Worm (Caenorhabditis elegans): ENCODE data around the gene dgk-2.

Gene dgk-2

DNA sequence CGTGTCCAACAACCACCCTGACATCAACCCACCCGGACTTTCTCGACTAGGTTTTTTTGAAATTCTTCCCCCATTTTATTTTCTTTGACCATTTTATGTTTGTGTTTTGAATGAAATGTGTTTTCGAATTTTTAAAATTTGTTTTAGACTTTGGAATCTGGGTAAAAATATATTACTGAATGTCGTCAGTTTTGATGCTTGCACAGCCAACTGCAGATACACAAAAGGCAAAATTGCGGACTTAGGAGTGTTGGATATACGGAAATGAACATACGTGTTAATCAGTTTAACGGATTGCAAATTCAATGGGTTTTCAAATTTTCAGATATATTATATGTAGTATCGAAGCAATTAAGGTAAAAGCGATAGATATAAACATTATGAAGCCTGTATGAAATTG, 12.6 kb upstream of the dgk-2 start:
- TF ChIP-seq aly-2 (tag; optimal IDR thresholded peaks at IDR 0.05) (no peak), nhr-77 (tag; optimal IDR thresholded peaks at IDR 0.05) (no peak), lin-39 (tag; optimal IDR thresholded peaks at IDR 0.05) (no peak), nhr-12 (tag; optimal IDR thresholded peaks at IDR 0.05) (no peak), elt-3 (tag; optimal IDR thresholded peaks at IDR 0.05) (no peak), nhr-129 (tag; optimal IDR thresholded peaks at IDR 0.05) (peak; percentile 5), snpc-4 (tag; optimal IDR thresholded peaks at IDR 0.05) (no peak), gmeb-1 (tag; optimal IDR thresholded peaks at IDR 0.05) (no peak), sma-9 (GFP tag; optimal IDR thresholded peaks at IDR 0.05) (peak; percentile 21), sma-9 (tag; optimal IDR thresholded peaks at IDR 0.05) (no peak), nhr-6 (tag; optimal IDR thresholded peaks at IDR 0.05) (no peak), unc-55 (GFP tag; optimal IDR thresholded peaks at IDR 0.05) (peak; percentile 37), lsy-2 (tag; optimal IDR thresholded peaks at IDR 0.05) (peak in 1 of 2 experiments; percentile 38), ztf-4 (tag; optimal IDR thresholded peaks at IDR 0.05) (no peak), ztf-11 (tag; optimal IDR thresholded peaks at IDR 0.05) (no peak), mbf-1 (tag; optimal IDR thresholded peaks at IDR 0.05) (no peak), ceh-16 (tag; optimal IDR thresholded peaks at IDR 0.05) (no peak), nhr-10 (tag; optimal IDR thresholded peaks at IDR 0.05) (no peak), nhr-237 (tag; optimal IDR thresholded peaks at IDR 0.05) (no peak), skn-1 (tag; optimal IDR thresholded peaks at IDR 0.05) (no peak), nhr-25 (tag; optimal IDR thresholded peaks at IDR 0.05) (no peak), mab-5 (tag; optimal IDR thresholded peaks at IDR 0.05) (no peak), Y55F3AM.14 (GFP tag; optimal IDR thresholded peaks at IDR 0.05) (no peak), ztf-1 (GFP tag; conservative IDR thresholded peaks at IDR 0.05) (no peak), nhr-11 (tag; optimal IDR thresholded peaks at IDR 0.05) (no peak), peb-1 (tag; optimal IDR thresholded peaks at IDR 0.05) (no peak), blmp-1 (tag; optimal IDR thresholded peaks at IDR 0.05; ENCODE audit: insufficient read depth) (no peak), unc-62 (GFP tag; optimal IDR thresholded peaks at IDR 0.05) (no peak), elt-1 (tag; optimal IDR thresholded peaks at IDR 0.05) (no peak), ama-1 (optimal IDR thresholded peaks at IDR 0.05) (no peak), zag-1 (tag; optimal IDR thresholded peaks at IDR 0.05) (no peak), C34F6.9 (tag; optimal IDR thresholded peaks at IDR 0.05) (peak; percentile 50)

ce11 chrX:4513657-4514143, 9.5 kb upstream of the dgk-2 start, which contains the start of gene spr-3:
Gene spr-3 (plus strand): TSS chrX:4514093.
- no peak for TF ChIP-seq sem-4 (tag; optimal IDR thresholded peaks at IDR 0.05)
- TF ChIP-seq unc-55 (GFP tag; optimal IDR thresholded peaks at IDR 0.05) = peak; percentile 3

ce11 chrX:4508209-4508608, 4.0 kb upstream of the dgk-2 start, which contains the start of gene rhi-1:
Gene rhi-1 (plus strand): TSS chrX:4508509.
- TF ChIP-seq R02D3.7 (tag; optimal IDR thresholded peaks at IDR 0.05) = no peak
- no peak for TF ChIP-seq peb-1 (tag; optimal IDR thresholded peaks at IDR 0.05)
- no peak for TF ChIP-seq F13H6.1 (tag; optimal IDR thresholded peaks at IDR 0.05)
- TF ChIP-seq nhr-10 (tag; optimal IDR thresholded peaks at IDR 0.05) = no peak
- TF ChIP-seq lin-11 (tag; optimal IDR thresholded peaks at IDR 0.05) = no peak
- TF ChIP-seq snpc-4 (tag; optimal IDR thresholded peaks at IDR 0.05) = no peak
- no peak for TF ChIP-seq unc-39 (tag; optimal IDR thresholded peaks at IDR 0.05)
- TF ChIP-seq ceh-16 (tag; optimal IDR thresholded peaks at IDR 0.05) = no peak
- no peak for TF ChIP-seq unc-55 (GFP tag; optimal IDR thresholded peaks at IDR 0.05)
- no peak for TF ChIP-seq egl-27 (tag; optimal IDR thresholded peaks at IDR 0.05)
- TF ChIP-seq nhr-11 (tag; optimal IDR thresholded peaks at IDR 0.05) = no peak
- no peak for TF ChIP-seq aly-2 (tag; optimal IDR thresholded peaks at IDR 0.05)
- TF ChIP-seq ceh-82 (tag; optimal IDR thresholded peaks at IDR 0.05) = no peak
- TF ChIP-seq ZK546.5 (tag; optimal IDR thresholded peaks at IDR 0.05) = no peak
- no peak for TF ChIP-seq ztf-1 (GFP tag; conservative IDR thresholded peaks at IDR 0.05)
- TF ChIP-seq C34F6.9 (tag; optimal IDR thresholded peaks at IDR 0.05) = no peak
- TF ChIP-seq blmp-1 (tag; optimal IDR thresholded peaks at IDR 0.05; ENCODE audit: insufficient read depth) = no peak
- no peak for TF ChIP-seq lsy-2 (tag; optimal IDR thresholded peaks at IDR 0.05)
- no peak for TF ChIP-seq zag-1 (tag; optimal IDR thresholded peaks at IDR 0.05)
- no peak for TF ChIP-seq fos-1 (tag; optimal IDR thresholded peaks at IDR 0.05)
